Worm (Caenorhabditis elegans): ENCODE data around the gene ampd-1.

DNA sequence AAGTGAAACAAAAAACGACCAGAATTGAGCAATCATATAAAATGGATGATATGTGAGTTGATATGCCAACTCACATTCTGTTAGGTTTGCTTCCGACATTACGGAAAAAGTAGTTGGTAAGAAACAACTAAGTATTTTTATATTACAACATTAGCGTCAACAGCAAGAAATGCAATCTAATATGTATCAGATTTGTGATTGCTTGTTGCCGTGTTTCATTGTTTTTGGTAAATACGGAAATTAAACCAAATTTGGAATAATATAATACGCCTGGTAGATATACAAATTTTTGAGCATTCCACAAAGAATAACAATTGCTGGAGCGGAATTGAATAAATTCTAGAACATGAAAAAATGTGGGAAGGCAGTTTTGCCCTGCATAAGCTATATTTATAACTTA, 48.6 kb upstream of the ampd-1 start, which contains the start of gene srb-12:
- TF ChIP-seq W03F9.2 (tag; optimal IDR thresholded peaks at IDR 0.05) (no peak), him-1 (tag; optimal IDR thresholded peaks at IDR 0.05) (no peak), dao-5 (tag; optimal IDR thresholded peaks at IDR 0.05) (no peak)
